Fruit fly (Drosophila melanogaster) ovary, adult (tissue): Measurements from ENCODE around the gene CG3726.

ENCODE experiments used
- CG17801 ChIP-seq: fragments of 200-800 bp; optimal IDR thresholded peaks from 2 replicates; lab custom pipeline; 2019; ENCODE audit warnings: missing biosample characterization, mild to moderate bottlenecking, missing genetic modification characterization, moderate library complexity; ENCODE audit not compliant: partially characterized antibody

Gene CG3726

DNA sequence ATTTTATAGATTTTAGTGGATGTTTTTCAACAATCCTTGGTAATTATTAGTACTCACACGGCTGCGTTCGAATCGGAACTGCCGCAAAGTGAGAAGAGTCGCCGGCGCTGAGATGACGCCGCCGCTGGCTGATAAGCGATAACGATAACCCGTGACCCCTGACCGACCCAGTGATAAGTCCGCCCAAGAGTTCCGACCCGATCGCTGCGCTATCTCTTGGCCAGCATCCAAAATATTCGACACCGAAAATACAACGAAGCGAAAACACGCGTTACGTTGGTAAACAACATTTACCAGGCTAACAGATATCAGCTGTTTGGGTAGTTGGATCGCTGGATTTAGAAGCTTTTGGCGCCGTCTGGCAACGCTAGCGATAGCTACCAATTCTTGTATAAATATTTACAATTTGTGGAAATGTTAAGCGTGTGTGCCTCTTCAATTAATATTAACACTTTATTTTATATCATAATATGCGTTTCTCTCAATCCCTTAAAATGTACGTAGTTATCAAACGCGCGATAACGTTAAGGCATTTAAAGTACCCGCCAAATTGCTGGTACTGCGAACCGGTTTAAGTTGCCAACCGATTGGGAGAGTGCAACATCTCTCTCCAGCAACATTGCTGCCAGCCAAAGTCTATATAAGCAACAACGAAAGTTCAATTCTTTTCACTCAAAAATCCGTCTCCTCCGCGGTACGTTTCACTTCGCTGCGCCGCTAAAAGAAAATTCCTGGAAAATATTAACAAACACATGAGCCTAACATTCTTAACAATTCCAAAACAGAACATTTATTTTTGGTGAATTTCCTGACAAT is at the start of gene CG3726, which contains the start of gene Shmt:
Gene CG3726, plus strand, starts transcription at position 604 of the 816 bp plus-strand sequence.
Gene Shmt, minus strand, starts transcription at position 304 of the 816 bp plus-strand sequence.
- TF ChIP-seq CG17801 (GFP tag; lab: Kevin White, UChicago): no peak

DNA sequence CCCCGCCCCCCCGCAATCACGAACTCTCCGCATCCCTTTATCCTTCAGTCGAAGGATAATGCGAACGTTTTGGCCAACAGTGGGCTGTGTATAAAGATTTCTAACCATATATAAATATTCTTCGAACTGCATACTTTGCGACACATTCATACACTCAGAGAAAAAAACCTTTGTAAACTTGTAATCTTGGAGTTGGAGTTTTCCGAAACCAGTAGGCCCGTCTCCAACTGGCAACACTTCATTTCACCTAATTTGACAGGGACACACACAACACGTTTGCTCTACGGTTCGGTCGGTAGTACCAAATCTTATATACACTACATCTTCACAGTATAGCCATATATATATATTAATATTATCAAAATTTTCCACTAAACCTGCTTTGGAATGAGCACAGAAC is 48.1 kb upstream of the CG3726 start, which contains the start of gene CG15764:
Gene CG15764, plus strand, starts transcription at position 301 of the 400 bp plus-strand sequence.
- TF ChIP-seq CG17801 (GFP tag; lab: Kevin White, UChicago): no peak

- peak; percentile 22 for TF ChIP-seq CG17801 (GFP tag; lab: Kevin White, UChicago)
Observed at dm6 chrX:5873164-5873563, 43.7 kb upstream of the CG3726 start, which contains the start of gene GAA1. GAA1 (minus strand) TSS chrX:5873357.

dm6 chrX:5876584-5876983 is 40.3 kb upstream of the CG3726 start, which contains the start of gene mof:
mof (minus strand) TSS chrX:5876853.
- TF ChIP-seq CG17801 (GFP tag; lab: Kevin White, UChicago): peak; percentile 55

DNA sequence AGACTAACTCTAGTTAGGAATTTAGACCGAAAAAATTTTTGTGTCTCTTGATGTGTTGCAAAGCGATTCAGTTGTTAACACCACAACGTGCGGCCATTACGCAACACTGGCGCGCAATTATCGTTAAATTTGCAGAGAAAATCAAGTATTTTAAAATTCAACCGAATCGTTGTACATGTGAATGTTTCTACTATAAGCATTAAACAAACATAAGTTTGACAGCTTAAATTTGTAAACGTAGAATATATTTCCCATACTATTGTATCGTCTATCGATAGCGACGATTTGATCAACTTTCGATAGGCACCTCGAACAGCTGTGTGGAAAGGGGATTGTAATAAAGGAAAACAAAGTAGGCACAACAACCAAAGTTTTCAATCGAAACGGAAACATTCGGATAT is 37.4 kb upstream of the CG3726 start, which contains the start of the genes Usp30 and CG16721:
Gene Usp30, minus strand, starts transcription at position 245 of the 401 bp plus-strand sequence.
Gene CG16721, plus strand, starts transcription at position 327 of the 401 bp plus-strand sequence.
- peak; percentile 81 for TF ChIP-seq CG17801 (GFP tag; lab: Kevin White, UChicago)

DNA sequence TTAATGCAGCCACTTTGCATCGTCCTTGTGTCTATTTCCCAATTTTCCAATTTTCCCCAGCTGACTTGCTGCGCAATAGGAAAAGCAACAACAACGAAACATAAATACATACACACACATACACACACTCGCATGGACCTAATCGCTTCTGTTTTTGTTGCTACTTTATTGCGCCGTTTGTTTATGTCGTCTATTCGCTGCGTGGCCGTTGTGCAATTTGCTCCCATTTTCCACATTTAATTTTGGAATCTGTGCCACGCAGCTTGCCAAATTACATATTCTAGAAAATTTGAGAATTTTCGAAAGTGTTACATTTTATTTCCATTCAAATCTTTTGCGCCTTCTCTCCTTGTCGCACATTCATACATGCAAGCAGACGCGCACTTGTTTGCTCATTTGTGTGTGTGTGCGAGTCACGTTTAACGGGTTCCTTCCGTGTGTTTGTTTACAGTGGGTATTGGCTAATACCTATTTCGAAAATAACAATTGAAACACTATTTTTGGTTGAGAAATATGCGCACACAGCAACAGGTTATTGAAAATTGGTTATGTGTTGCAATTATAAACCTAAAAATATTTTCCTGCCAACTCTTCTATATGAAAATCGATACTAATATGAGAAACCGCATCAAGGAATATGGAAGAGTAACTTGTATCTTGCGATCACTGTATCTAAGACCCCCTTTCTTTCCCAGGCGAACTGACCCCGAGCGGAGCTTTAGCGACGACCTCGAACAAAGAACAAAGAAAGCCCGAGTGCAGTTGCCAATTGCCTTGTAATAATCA is 36.6 kb upstream of the CG3726 start:
- peak; percentile 84 for TF ChIP-seq CG17801 (GFP tag; lab: Kevin White, UChicago)

DNA sequence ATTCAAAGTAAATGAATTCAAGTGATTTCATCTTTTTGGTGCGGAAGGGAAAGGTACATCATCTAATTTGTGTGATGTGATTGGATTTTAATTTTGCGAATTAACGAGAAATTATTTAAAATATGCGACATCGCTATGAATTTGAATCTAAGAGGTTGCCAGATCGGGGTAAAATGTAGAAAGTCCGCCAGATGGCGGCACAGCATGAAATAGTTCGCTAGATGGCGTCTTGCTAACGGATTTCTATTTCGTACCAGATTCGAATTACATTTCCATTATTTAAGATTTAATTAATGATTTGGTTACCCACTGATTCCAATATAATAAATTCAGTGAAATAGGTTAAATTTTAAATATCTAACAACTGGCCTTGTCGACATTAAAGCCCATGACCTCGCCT is 33.5 kb upstream of the CG3726 start:
- TF ChIP-seq CG17801 (GFP tag; lab: Kevin White, UChicago): no peak

- no peak for TF ChIP-seq CG17801 (GFP tag; lab: Kevin White, UChicago)
Observed at dm6 chrX:5884294-5884693, 32.6 kb upstream of the CG3726 start.

- TF ChIP-seq CG17801 (GFP tag; lab: Kevin White, UChicago): no peak
Observed at dm6 chrX:5884887-5885286, 32.0 kb upstream of the CG3726 start.

DNA sequence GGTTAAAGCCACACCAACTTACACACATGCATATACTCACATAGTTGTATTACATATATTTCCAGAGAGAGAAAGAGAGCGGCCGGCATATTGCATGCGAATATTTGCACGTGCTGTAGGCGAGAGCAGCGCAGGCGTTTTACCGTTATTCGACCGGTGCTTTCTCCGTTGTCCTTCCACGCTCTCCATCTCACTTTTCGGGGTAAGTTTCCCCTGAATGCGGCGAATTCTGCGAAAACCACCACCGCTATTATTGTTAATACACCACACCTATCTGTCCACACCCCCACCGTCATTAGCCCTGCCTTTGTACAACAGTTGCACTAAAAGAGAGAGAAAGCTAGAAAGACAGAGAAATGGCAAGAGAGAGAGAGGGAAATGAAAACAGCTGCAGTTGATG is 31.4 kb upstream of the CG3726 start:
- TF ChIP-seq CG17801 (GFP tag; lab: Kevin White, UChicago): no peak

DNA sequence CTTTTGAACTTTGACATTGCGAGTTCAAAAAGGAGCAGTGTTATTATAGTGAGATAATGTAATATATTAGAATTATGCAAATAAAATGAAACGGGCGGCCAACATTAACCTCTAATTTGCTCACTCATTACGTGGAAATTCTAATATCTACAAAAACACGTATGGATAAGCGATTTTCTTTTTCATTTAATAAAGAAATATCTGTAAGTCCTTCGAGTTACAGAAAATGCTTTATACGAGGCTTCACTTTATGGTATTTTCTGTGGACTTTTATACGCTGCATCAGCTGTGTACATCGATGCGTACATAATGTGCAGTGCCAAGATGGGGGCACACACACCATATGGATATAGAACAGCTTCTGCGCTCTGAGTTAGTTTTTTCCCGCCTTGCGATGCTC is 30.9 kb upstream of the CG3726 start:
- no peak for TF ChIP-seq CG17801 (GFP tag; lab: Kevin White, UChicago)

dm6 chrX:5886764-5887555 is 29.9 kb upstream of the CG3726 start:
- TF ChIP-seq CG17801 (GFP tag; lab: Kevin White, UChicago): peak; percentile 5

DNA sequence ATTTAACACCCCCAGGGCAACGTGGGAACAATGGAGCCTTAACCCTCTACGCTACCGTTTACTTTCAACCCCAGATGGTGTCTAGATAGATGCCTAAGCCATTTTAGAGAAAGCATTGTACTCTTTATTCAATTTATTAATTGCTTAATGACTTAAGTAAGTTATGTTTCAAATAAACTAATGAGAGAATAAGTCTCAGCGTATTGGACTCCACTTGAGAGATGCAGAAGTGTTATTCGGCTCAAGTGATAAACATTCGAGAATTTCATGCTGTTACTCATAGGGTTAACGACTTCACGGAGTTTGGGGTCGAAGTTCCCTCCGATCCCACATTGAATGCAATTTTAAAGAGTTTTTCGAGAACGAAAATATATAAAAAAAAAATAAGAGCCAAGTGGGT is 28.6 kb upstream of the CG3726 start:
- peak; percentile 2 for TF ChIP-seq CG17801 (GFP tag; lab: Kevin White, UChicago)

DNA sequence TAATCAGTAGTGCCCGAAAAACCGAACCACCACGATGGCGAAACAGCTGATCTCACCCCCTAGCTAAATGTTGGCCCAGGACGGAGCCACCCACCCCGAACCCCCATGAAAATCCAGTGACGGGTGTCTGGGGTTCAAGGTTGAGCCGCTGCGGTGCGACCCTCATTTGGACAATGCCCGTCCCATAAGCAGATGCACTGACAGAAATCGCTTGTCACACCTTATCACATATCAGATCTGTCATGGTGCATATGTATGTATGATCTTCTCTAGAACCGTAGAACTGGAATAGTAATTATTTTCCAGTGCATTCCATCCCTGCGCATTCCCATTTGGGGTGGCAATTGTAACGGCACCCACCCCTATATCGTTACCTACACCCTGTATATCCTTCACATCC is 28.0 kb upstream of the CG3726 start:
- no peak for TF ChIP-seq CG17801 (GFP tag; lab: Kevin White, UChicago)
